Fruit fly (Drosophila melanogaster): ENCODE data around the gene Kdm5.
A peak's percentile ranks its signal among the peaks of the same experiment; 100 is the strongest.

The Kdm5 gene

dm6 chr2L:6035155-6035554 is 35.9 kb upstream of the Kdm5 start:
- TF ChIP-seq Hnf4 (GFP tag; optimal IDR thresholded peaks at IDR 0.05) = no peak
- no peak for TF ChIP-seq Hr78 (GFP tag; optimal IDR thresholded peaks at IDR 0.05)
- TF ChIP-seq Hr83 (GFP tag; optimal IDR thresholded peaks at IDR 0.05; ENCODE audit: poor library complexity, severe bottlenecking) = no peak
- TF ChIP-seq Jra (GFP tag; optimal IDR thresholded peaks at IDR 0.05) = no peak
- no peak for TF ChIP-seq br (GFP tag; optimal IDR thresholded peaks at IDR 0.05)
- no peak for TF ChIP-seq Rel (GFP tag; optimal IDR thresholded peaks at IDR 0.05)
- no peak for TF ChIP-seq Rel (tag; optimal IDR thresholded peaks at IDR 0.05)
- TF ChIP-seq CG32264 (GFP tag; optimal IDR thresholded peaks at IDR 0.05) = no peak
- TF ChIP-seq sage (GFP tag; optimal IDR thresholded peaks at IDR 0.05) = no peak

dm6 chr2L:6034344-6034743 is 35.0 kb upstream of the Kdm5 start, which contains the start of gene CG9109:
Gene CG9109 (minus strand): TSS chr2L:6034423.
- TF ChIP-seq N (GFP tag; optimal IDR thresholded peaks at IDR 0.05) (no peak), Hr83 (GFP tag; optimal IDR thresholded peaks at IDR 0.05; ENCODE audit: poor library complexity, severe bottlenecking) (no peak), HLH106 (tag; optimal IDR thresholded peaks at IDR 0.05) (no peak), Dfd (GFP tag; optimal IDR thresholded peaks at IDR 0.05) (no peak), Rel (GFP tag; optimal IDR thresholded peaks at IDR 0.05) (no peak), Rel (tag; optimal IDR thresholded peaks at IDR 0.05) (no peak), fru (GFP tag; optimal IDR thresholded peaks at IDR 0.05) (no peak), Hnf4 (GFP tag; optimal IDR thresholded peaks at IDR 0.05) (no peak), Jra (GFP tag; optimal IDR thresholded peaks at IDR 0.05) (no peak), CrebA (GFP tag; optimal IDR thresholded peaks at IDR 0.05; ENCODE audit: borderline replicate concordance) (no peak), dmrt93B (GFP tag; optimal IDR thresholded peaks at IDR 0.05) (no peak), Hr78 (GFP tag; optimal IDR thresholded peaks at IDR 0.05) (no peak), Myc (optimal IDR thresholded peaks at IDR 0.05) (no peak), Dif (GFP tag; optimal IDR thresholded peaks at IDR 0.05; ENCODE audit: partially characterized antibody) (no peak)

dm6 chr2L:6031838-6032237 is 32.5 kb upstream of the Kdm5 start:
- no peak for TF ChIP-seq GATAd (GFP tag; optimal IDR thresholded peaks at IDR 0.05)
- TF ChIP-seq h (GFP tag; optimal IDR thresholded peaks at IDR 0.05) = peak; percentile 20
- peak; percentile 37 for TF ChIP-seq HLH106 (tag; optimal IDR thresholded peaks at IDR 0.05)

- no peak for TF ChIP-seq Mio (GFP tag; optimal IDR thresholded peaks at IDR 0.05)
- TF ChIP-seq dsf (GFP tag; optimal IDR thresholded peaks at IDR 0.05; ENCODE audit: borderline replicate concordance) = no peak
- no peak for TF ChIP-seq Dif (GFP tag; optimal IDR thresholded peaks at IDR 0.05; ENCODE audit: partially characterized antibody)
- TF ChIP-seq Rel (GFP tag; optimal IDR thresholded peaks at IDR 0.05) = no peak
- TF ChIP-seq Rel (tag; optimal IDR thresholded peaks at IDR 0.05) = no peak
- no peak for TF ChIP-seq OdsH (GFP tag; optimal IDR thresholded peaks at IDR 0.05)
- TF ChIP-seq sage (GFP tag; optimal IDR thresholded peaks at IDR 0.05) = no peak
- TF ChIP-seq Jra (GFP tag; optimal IDR thresholded peaks at IDR 0.05) = no peak
- TF ChIP-seq Dfd (GFP tag; optimal IDR thresholded peaks at IDR 0.05) = no peak
- TF ChIP-seq Myc (optimal IDR thresholded peaks at IDR 0.05) = no peak
Observed at dm6 chr2L:6028712-6029111, 29.4 kb upstream of the Kdm5 start.

- TF ChIP-seq fru (GFP tag; optimal IDR thresholded peaks at IDR 0.05) = no peak
- TF ChIP-seq Hr83 (GFP tag; optimal IDR thresholded peaks at IDR 0.05; ENCODE audit: poor library complexity, severe bottlenecking) = no peak
- TF ChIP-seq usp (GFP tag; optimal IDR thresholded peaks at IDR 0.05) = no peak
- TF ChIP-seq Myc (optimal IDR thresholded peaks at IDR 0.05) = peak; percentile 50
Observed at dm6 chr2L:6024345-6024907, 25.1 kb upstream of the Kdm5 start, which contains the start of gene CG9107. Gene CG9107 (minus strand): TSS chr2L:6024539.

dm6 chr2L:6022793-6023192 is 23.5 kb upstream of the Kdm5 start:
- TF ChIP-seq HLH106 (tag; optimal IDR thresholded peaks at IDR 0.05) (peak; percentile 81), usp (GFP tag; optimal IDR thresholded peaks at IDR 0.05) (no peak), br (GFP tag; optimal IDR thresholded peaks at IDR 0.05) (no peak), Rel (GFP tag; optimal IDR thresholded peaks at IDR 0.05) (no peak), Rel (tag; optimal IDR thresholded peaks at IDR 0.05) (no peak), rgr (GFP tag; optimal IDR thresholded peaks at IDR 0.05) (peak; percentile 57), brk (GFP tag; optimal IDR thresholded peaks at IDR 0.05) (no peak), Abd-B (GFP tag; optimal IDR thresholded peaks at IDR 0.05) (no peak), foxo (GFP tag; optimal IDR thresholded peaks at IDR 0.05) (peak in 1 of 2 experiments; percentile 83), Dfd (GFP tag; optimal IDR thresholded peaks at IDR 0.05) (no peak), Myc (optimal IDR thresholded peaks at IDR 0.05) (no peak), woc (GFP tag; optimal IDR thresholded peaks at IDR 0.05) (no peak), dsf (GFP tag; optimal IDR thresholded peaks at IDR 0.05; ENCODE audit: borderline replicate concordance) (no peak), dl (GFP tag; optimal IDR thresholded peaks at IDR 0.05; ENCODE audit: insufficient read depth in 1 of 2, partially characterized antibody in 2 of 2) (no peak), Sp1 (GFP tag; optimal IDR thresholded peaks at IDR 0.05) (peak; percentile 55), fru (GFP tag; optimal IDR thresholded peaks at IDR 0.05) (peak; percentile 72), CrebA (GFP tag; optimal IDR thresholded peaks at IDR 0.05; ENCODE audit: borderline replicate concordance) (no peak), psq (GFP tag; optimal IDR thresholded peaks at IDR 0.05) (peak; percentile 58), pan (optimal IDR thresholded peaks at IDR 0.05) (no peak), Hr83 (GFP tag; optimal IDR thresholded peaks at IDR 0.05; ENCODE audit: poor library complexity, severe bottlenecking) (no peak), sv (GFP tag; optimal IDR thresholded peaks at IDR 0.05) (no peak), CG32264 (GFP tag; optimal IDR thresholded peaks at IDR 0.05) (no peak), Vsx2 (GFP tag; optimal IDR thresholded peaks at IDR 0.05; ENCODE audit: partially characterized antibody) (no peak), sage (GFP tag; optimal IDR thresholded peaks at IDR 0.05) (peak; percentile 15), Hnf4 (GFP tag; optimal IDR thresholded peaks at IDR 0.05) (no peak), lola (GFP tag; optimal IDR thresholded peaks at IDR 0.05) (no peak), Mio (GFP tag; optimal IDR thresholded peaks at IDR 0.05) (no peak), jim (GFP tag; optimal IDR thresholded peaks at IDR 0.05) (no peak)
